Worm (Caenorhabditis elegans) whole organism, L1 larva: ENCODE data around the gene srj-1.

Experiments
- efl-3 ChIP-seq: fragments of 200-800 bp; sonication (Bioruptor generic); optimal IDR thresholded peaks from 2 replicates; lab custom pipeline; 2018; ENCODE audit warnings: mild to moderate bottlenecking, missing genetic modification characterization, missing compliant biosample characterization
- fkh-4 ChIP-seq: sonication (generic microtip); optimal IDR thresholded peaks from 2 replicates; lab custom pipeline; 2016; ENCODE audit warnings: missing compliant biosample characterization, missing genetic modification characterization, borderline replicate concordance
- lin-13 ChIP-seq: fragments of 150-350 bp; optimal IDR thresholded peaks from 2 replicates; lab custom pipeline; 2014; ENCODE audit warnings: missing biosample characterization, missing genetic modification reagents, missing genetic modification characterization
- mdl-1 ChIP-seq, 2 experiments: fragments of 150-350 bp; optimal IDR thresholded peaks; 2 replicates each; lab custom pipeline; 2014 to 2017; ENCODE audit warnings: missing biosample characterization in 2 of 2, missing genetic modification characterization in 2 of 2, inconsistent platforms in 1 of 2
- nhr-76 ChIP-seq: sonication (generic microtip); optimal IDR thresholded peaks from 2 replicates; lab custom pipeline; 2017; ENCODE audit warnings: missing biosample characterization, missing genetic modification characterization
- pax-3 ChIP-seq: fragments of 200-800 bp; sonication (Bioruptor generic); optimal IDR thresholded peaks from 2 replicates; lab custom pipeline; 2018; ENCODE audit warnings: mild to moderate bottlenecking, missing genetic modification characterization, moderate library complexity, missing compliant biosample characterization

DNA sequence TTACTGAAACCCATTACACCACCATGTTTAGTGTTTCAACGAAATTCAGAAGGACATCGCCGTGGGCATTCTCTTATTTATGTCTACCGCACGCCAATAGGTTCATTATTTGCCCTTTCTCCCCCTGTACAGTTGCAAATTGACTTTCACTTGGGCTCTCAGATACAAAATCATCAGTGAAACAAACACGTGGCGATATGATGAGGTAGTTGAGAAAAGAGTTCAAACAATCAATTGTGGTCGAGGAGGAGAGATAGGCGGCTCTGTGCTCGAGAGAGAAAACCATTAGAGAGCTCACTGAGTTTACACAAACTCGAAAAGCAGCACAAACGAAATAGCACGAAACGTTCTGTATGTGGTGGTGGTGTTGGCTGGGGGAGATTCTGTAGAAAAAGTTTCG, 8.2 kb downstream of the srj-1 start:
- TF ChIP-seq efl-3 (GFP tag; lab: Kevin White, UChicago) (no peak), fkh-4 (tag; lab: Kevin White, UChicago) (no peak), pax-3 (tag; lab: Kevin White, UChicago) (no peak), mdl-1 (tag; optimal IDR thresholded peaks at IDR 0.05; lab: Kevin White, UChicago) (peak in 1 of 2 experiments; percentile 77), lin-13 (GFP tag; lab: Kevin White, UChicago) (no peak), nhr-76 (tag; lab: Kevin White, UChicago) (no peak)
